Worm (Caenorhabditis elegans) whole organism, young adult: ENCODE measurements around the gene djr-1.1.
"Not testable (repeated sequence)": the region's sequence is repeated elsewhere in the genome, so short reads cannot be mapped to it uniquely, and the experiment has no call there.

Experiments used
- C06A6.2 ChIP-seq: fragments of 200-800 bp; sonication (Bioruptor generic); conservative IDR thresholded peaks from 2 replicates; pipeline ENCODE4 v1.3.6; 2022; ENCODE audit warnings: missing genetic modification characterization, missing compliant biosample characterization
- Y53F4B.3 ChIP-seq: fragments of 200-800 bp; sonication (Bioruptor generic); IDR thresholded peaks from 2 replicates; pipeline ENCODE4 v1.3.6; 2022; ENCODE audit warnings: missing genetic modification reagents, missing genetic modification characterization, missing compliant biosample characterization
- ceh-27 ChIP-seq: fragments of 200-800 bp; sonication (Bioruptor generic); optimal IDR thresholded peaks from 2 replicates; lab custom pipeline; 2018; ENCODE audit warnings: mild to moderate bottlenecking, missing genetic modification characterization, moderate library complexity, missing compliant biosample characterization
- ceh-58 ChIP-seq: fragments of 200-800 bp; sonication (Bioruptor generic); IDR thresholded peaks from 2 replicates; pipeline ENCODE4 v1.3.6; 2022; ENCODE audit warnings: missing genetic modification characterization, missing compliant biosample characterization
- him-1 ChIP-seq: sonication (generic microtip); optimal IDR thresholded peaks from 2 replicates; lab custom pipeline; 2016; ENCODE audit warnings: missing genotype, missing genetic modification reagents, missing genetic modification characterization, missing compliant biosample characterization
- hrde-1 ChIP-seq: sonication (generic microtip); optimal IDR thresholded peaks from 2 replicates; lab custom pipeline; 2016; ENCODE audit warnings: missing genetic modification characterization, mild to moderate bottlenecking, missing compliant biosample characterization, moderate library complexity, missing genotype, missing genetic modification reagents, borderline replicate concordance
- lin-35 ChIP-seq, 3 experiments: fragments of 150-350 bp in 2 of 3; sonication (generic microtip) in 1 of 3; optimal IDR thresholded peaks; 2 replicates each; lab custom pipeline; 2014 to 2018; ENCODE audit warnings: missing biosample characterization in 3 of 3, missing genetic modification characterization in 3 of 3, missing genetic modification reagents in 3 of 3
- nfyb-1 ChIP-seq: fragments of 200-800 bp; sonication (Bioruptor generic); IDR thresholded peaks from 2 replicates; pipeline ENCODE4 v1.3.6; 2022; ENCODE audit warnings: missing genetic modification reagents, missing genetic modification characterization, missing compliant biosample characterization
- rec-8 ChIP-seq, 2 experiments: sonication (generic microtip); optimal IDR thresholded peaks; 2 replicates each; lab custom pipeline; 2016; ENCODE audit warnings: mild to moderate bottlenecking in 2 of 2, missing genetic modification characterization in 2 of 2, missing genetic modification reagents in 2 of 2, missing genotype in 2 of 2, missing biosample characterization in 1 of 2, missing compliant biosample characterization in 1 of 2, moderate library complexity in 1 of 2
- repo-1 ChIP-seq: sonication (generic microtip); optimal IDR thresholded peaks from 2 replicates; lab custom pipeline; 2017; ENCODE audit warnings: mild to moderate bottlenecking, missing genetic modification characterization, missing compliant biosample characterization
- snpc-3.4 ChIP-seq: sonication (generic microtip); optimal IDR thresholded peaks from 2 replicates; lab custom pipeline; 2017; ENCODE audit warnings: missing genetic modification characterization, mild to moderate bottlenecking, missing compliant biosample characterization, antibody characterized with exemption, moderate library complexity, missing genotype, missing genetic modification reagents
- tlf-1 ChIP-seq: fragments of 200-800 bp; sonication (Bioruptor generic); optimal IDR thresholded peaks from 2 replicates; lab custom pipeline; 2018; ENCODE audit warnings: mild to moderate bottlenecking, missing genetic modification characterization, missing compliant biosample characterization
- unc-130 ChIP-seq: sonication (generic microtip); optimal IDR thresholded peaks from 2 replicates; lab custom pipeline; 2016; ENCODE audit warnings: missing genetic modification reagents, missing genetic modification characterization, missing compliant biosample characterization
- unc-62 ChIP-seq: fragments of 150-350 bp; optimal IDR thresholded peaks from 2 replicates; lab custom pipeline; 2014; ENCODE audit warnings: missing biosample characterization, missing genetic modification reagents, missing genetic modification characterization

ce11 chrII:255753-256152 lies 34.6 kb upstream of the djr-1.1 start:
- not testable (repeated sequence) for TF ChIP-seq snpc-3.4 (tag; lab: Kevin White, UChicago); unc-62 (GFP tag; lab: Kevin White, UChicago); ceh-27; nfyb-1 (GFP tag; lab: Robert Waterston, UW); lin-35 (GFP tag; optimal IDR thresholded peaks at IDR 0.05; lab: Kevin White, UChicago); unc-130 (GFP tag; lab: Kevin White, UChicago); tlf-1 (GFP tag; lab: Kevin White, UChicago); Y53F4B.3 (GFP tag; lab: Robert Waterston, UW); repo-1 (tag; lab: Kevin White, UChicago); hrde-1 (tag; lab: Kevin White, UChicago); ceh-58; him-1 (tag; lab: Kevin White, UChicago); C06A6.2 (GFP tag; lab: Robert Waterston, UW); rec-8 (tag; optimal IDR thresholded peaks at IDR 0.05; lab: Kevin White, UChicago)
